Worm (Caenorhabditis elegans) whole organism, L4 larva: ENCODE results near the gene F26F4.2.

Experiments
- D1046.2 ChIP-seq: fragments of 200-800 bp; sonication (Bioruptor generic); IDR thresholded peaks from 2 replicates; pipeline ENCODE4 v1.3.6; 2022; ENCODE audit warnings: missing genetic modification characterization, missing compliant biosample characterization
- F10B5.3 ChIP-seq: sonication (generic microtip); optimal IDR thresholded peaks from 2 replicates; lab custom pipeline; 2016; ENCODE audit warnings: mild to moderate bottlenecking, missing genetic modification characterization, missing compliant biosample characterization
- F26F4.8 ChIP-seq: fragments of 200-800 bp; sonication (Bioruptor generic); conservative IDR thresholded peaks from 2 replicates; pipeline ENCODE4 v1.3.6; 2022; ENCODE audit warnings: missing genetic modification characterization, missing compliant biosample characterization
- F44E2.7 ChIP-seq: fragments of 200-800 bp; sonication (Bioruptor generic); IDR thresholded peaks from 2 replicates; pipeline ENCODE4 v2.1.2; 2022; ENCODE audit warnings: missing genetic modification characterization, missing compliant biosample characterization
- F49E8.2 ChIP-seq: sonication (generic microtip); optimal IDR thresholded peaks from 2 replicates; lab custom pipeline; 2016; ENCODE audit warnings: missing compliant biosample characterization, mild to moderate bottlenecking, missing genetic modification characterization, borderline replicate concordance
- R02D3.7 ChIP-seq: fragments of 150-350 bp; sonication (generic microtip); optimal IDR thresholded peaks from 3 replicates; lab custom pipeline; 2014; ENCODE audit warnings: missing biosample characterization, missing genetic modification characterization
- T20F7.1 ChIP-seq: fragments of 200-800 bp; sonication (Bioruptor generic); optimal IDR thresholded peaks from 2 replicates; lab custom pipeline; 2018; ENCODE audit warnings: mild to moderate bottlenecking, missing genetic modification characterization, missing compliant biosample characterization
- Y48G9A.11 ChIP-seq: fragments of 200-800 bp; sonication (Bioruptor generic); IDR thresholded peaks from 2 replicates; pipeline ENCODE4 v1.3.6; 2022; ENCODE audit warnings: missing genetic modification reagents, missing genetic modification characterization, missing compliant biosample characterization
- Y75B8A.6 ChIP-seq: fragments of 200-800 bp; sonication (Bioruptor generic); IDR thresholded peaks from 2 replicates; pipeline ENCODE4 v1.3.6; 2022; ENCODE audit warnings: missing genetic modification reagents, missing genetic modification characterization, missing compliant biosample characterization
- aly-2 ChIP-seq: sonication (generic microtip); optimal IDR thresholded peaks from 2 replicates; lab custom pipeline; 2018; ENCODE audit warnings: missing biosample characterization, missing genetic modification characterization
- arid-1 ChIP-seq: fragments of 200-800 bp; sonication (Bioruptor generic); conservative IDR thresholded peaks from 2 replicates; pipeline ENCODE4 v1.3.6; 2022; ENCODE audit warnings: missing genetic modification reagents, missing genetic modification characterization, missing compliant biosample characterization
- ceh-82 ChIP-seq: sonication (generic microtip); optimal IDR thresholded peaks from 2 replicates; lab custom pipeline; 2017; ENCODE audit warnings: missing biosample characterization, missing genetic modification characterization
- ces-1 ChIP-seq: fragments of 150-350 bp; sonication (generic microtip); optimal IDR thresholded peaks from 4 replicates; lab custom pipeline; 2014; ENCODE audit warnings: missing biosample characterization, missing genetic modification reagents, missing genetic modification characterization
- cey-2 ChIP-seq: sonication (generic microtip); optimal IDR thresholded peaks from 3 replicates; lab custom pipeline; 2017; ENCODE audit warnings: missing genetic modification characterization, mild to moderate bottlenecking, missing compliant biosample characterization, antibody characterized with exemption, borderline replicate concordance; ENCODE audit not compliant: insufficient read depth
- ctbp-1 ChIP-seq: fragments of 200-800 bp; sonication (Bioruptor generic); IDR thresholded peaks from 2 replicates; pipeline ENCODE4 v1.3.6; 2022; ENCODE audit warnings: missing genetic modification reagents, missing genetic modification characterization, missing compliant biosample characterization
- daf-16 ChIP-seq, 3 experiments: sonication (generic microtip); optimal IDR thresholded peaks; 2 replicates each; lab custom pipeline; 2016 to 2017; ENCODE audit warnings: missing genetic modification characterization in 3 of 3, missing genetic modification reagents in 3 of 3, mild to moderate bottlenecking in 2 of 3, missing compliant biosample characterization in 2 of 3, missing biosample characterization in 1 of 3, moderate library complexity in 1 of 3
- daf-8 ChIP-seq: fragments of 200-800 bp; sonication (Bioruptor generic); IDR thresholded peaks from 2 replicates; pipeline ENCODE4 v1.3.6; 2022; ENCODE audit warnings: missing genetic modification characterization, missing compliant biosample characterization
- dmd-9 ChIP-seq: fragments of 200-800 bp; sonication (Bioruptor generic); IDR thresholded peaks from 2 replicates; pipeline ENCODE4 v1.3.6; 2022; ENCODE audit warnings: missing genetic modification reagents, missing genetic modification characterization, missing compliant biosample characterization
- duxl-1 ChIP-seq: sonication (generic microtip); optimal IDR thresholded peaks from 2 replicates; lab custom pipeline; 2016; ENCODE audit warnings: mild to moderate bottlenecking, missing genetic modification characterization, moderate library complexity, missing compliant biosample characterization; ENCODE audit not compliant: poor library complexity
- egl-27 ChIP-seq: sonication (generic microtip); optimal IDR thresholded peaks from 3 replicates; lab custom pipeline; 2017; ENCODE audit warnings: missing biosample characterization, missing genetic modification reagents, missing genetic modification characterization
- fkh-10 ChIP-seq: fragments of 150-350 bp; optimal IDR thresholded peaks from 2 replicates; lab custom pipeline; 2014; ENCODE audit warnings: missing biosample characterization, missing genetic modification reagents, missing genetic modification characterization
- lim-7 ChIP-seq: fragments of 200-800 bp; sonication (Bioruptor generic); IDR thresholded peaks from 2 replicates; pipeline ENCODE4 v1.3.6; 2022; ENCODE audit warnings: missing genetic modification characterization, missing compliant biosample characterization
- lin-13 ChIP-seq: fragments of 150-350 bp; optimal IDR thresholded peaks from 2 replicates; lab custom pipeline; 2014; ENCODE audit warnings: missing biosample characterization, missing genetic modification reagents, missing genetic modification characterization
- lin-38 ChIP-seq: fragments of 200-800 bp; sonication (Bioruptor generic); IDR thresholded peaks from 2 replicates; pipeline ENCODE4 v1.3.6; 2022; ENCODE audit warnings: missing genetic modification reagents, missing genetic modification characterization, missing compliant biosample characterization
- lin-39 ChIP-seq: fragments of 150-350 bp; optimal IDR thresholded peaks from 2 replicates; lab custom pipeline; 2014; ENCODE audit warnings: missing biosample characterization, missing genetic modification reagents, missing genetic modification characterization
- lir-3 ChIP-seq: sonication (generic microtip); optimal IDR thresholded peaks from 2 replicates; lab custom pipeline; 2016; ENCODE audit warnings: mild to moderate bottlenecking, missing genetic modification characterization, missing compliant biosample characterization
- lsy-2 ChIP-seq, 2 experiments: fragments of 150-350 bp in 1 of 2; sonication (generic microtip) in 1 of 2; optimal IDR thresholded peaks; 2 replicates each; lab custom pipeline; 2014 to 2017; ENCODE audit warnings: missing biosample characterization in 2 of 2, missing genetic modification characterization in 2 of 2
- madf-5 ChIP-seq, 2 experiments: fragments of 200-800 bp; sonication (Bioruptor generic); IDR thresholded peaks; 2 replicates each; pipeline ENCODE4 v1.3.6; 2022; ENCODE audit warnings: missing compliant biosample characterization in 2 of 2, missing genetic modification characterization in 2 of 2
- mdt-29 ChIP-seq: fragments of 200-800 bp; sonication (Bioruptor generic); IDR thresholded peaks from 2 replicates; pipeline ENCODE4 v1.3.6; 2022; ENCODE audit warnings: missing genetic modification reagents, missing genetic modification characterization, missing compliant biosample characterization
- mep-1 ChIP-seq: fragments of 150-350 bp; sonication (generic microtip); optimal IDR thresholded peaks from 3 replicates; lab custom pipeline; 2014; ENCODE audit warnings: missing biosample characterization, missing genetic modification characterization
- mes-2 ChIP-seq: sonication (generic microtip); optimal IDR thresholded peaks from 2 replicates; lab custom pipeline; 2016; ENCODE audit warnings: missing genotype, mild to moderate bottlenecking, missing genetic modification characterization, missing compliant biosample characterization; ENCODE audit not compliant: poor library complexity, severe bottlenecking
- nhr-102 ChIP-seq: sonication (generic microtip); optimal IDR thresholded peaks from 2 replicates; lab custom pipeline; 2016; ENCODE audit warnings: mild to moderate bottlenecking, missing genetic modification characterization, moderate library complexity, missing compliant biosample characterization
- nhr-28 ChIP-seq: fragments of 150-350 bp; optimal IDR thresholded peaks from 2 replicates; lab custom pipeline; 2014; ENCODE audit warnings: missing biosample characterization, missing genetic modification characterization
- nhr-42 ChIP-seq: fragments of 200-800 bp; sonication (Bioruptor generic); IDR thresholded peaks from 2 replicates; pipeline ENCODE4 v1.3.6; 2022; ENCODE audit warnings: missing genetic modification characterization, missing compliant biosample characterization
- nhr-48 ChIP-seq: sonication (generic microtip); optimal IDR thresholded peaks from 2 replicates; lab custom pipeline; 2016; ENCODE audit warnings: mild to moderate bottlenecking, missing genetic modification characterization, missing compliant biosample characterization
- nhr-6 ChIP-seq: fragments of 150-350 bp; optimal IDR thresholded peaks from 2 replicates; lab custom pipeline; 2014; ENCODE audit warnings: missing biosample characterization, missing genetic modification characterization
- nhr-77 ChIP-seq: fragments of 150-350 bp; optimal IDR thresholded peaks from 2 replicates; lab custom pipeline; 2014; ENCODE audit warnings: missing biosample characterization, missing genetic modification characterization
- pha-4 ChIP-seq, 2 experiments: fragments of 150-350 bp in 1 of 2; fragments of 200-800 bp in 1 of 2; sonication (Bioruptor generic) in 1 of 2; IDR thresholded peaks in 1 of 2; optimal IDR thresholded peaks in 1 of 2; 2 replicates each; pipeline versions ENCODE4 v1.3.6 to Lab custom; 2014 to 2022; ENCODE audit warnings: missing genetic modification characterization in 2 of 2, missing genetic modification reagents in 2 of 2, missing biosample characterization in 1 of 2, missing compliant biosample characterization in 1 of 2
- sdz-12 ChIP-seq: fragments of 200-800 bp; sonication (Bioruptor generic); optimal IDR thresholded peaks from 2 replicates; lab custom pipeline; 2018; ENCODE audit warnings: mild to moderate bottlenecking, missing genetic modification characterization, missing compliant biosample characterization
- snpc-1.2 ChIP-seq: fragments of 200-800 bp; sonication (Bioruptor generic); IDR thresholded peaks from 2 replicates; pipeline ENCODE4 v1.3.6; 2022; ENCODE audit warnings: missing genetic modification reagents, missing genetic modification characterization, missing compliant biosample characterization
- spr-1 ChIP-seq: sonication (generic microtip); optimal IDR thresholded peaks from 2 replicates; lab custom pipeline; 2016; ENCODE audit warnings: mild to moderate bottlenecking, missing genetic modification characterization, missing compliant biosample characterization
- tag-97 ChIP-seq: fragments of 200-800 bp; sonication (Bioruptor generic); IDR thresholded peaks from 2 replicates; pipeline ENCODE4 v1.3.6; 2022; ENCODE audit warnings: missing genetic modification characterization, missing compliant biosample characterization
- unc-130 ChIP-seq: sonication (generic microtip); optimal IDR thresholded peaks from 2 replicates; lab custom pipeline; 2016; ENCODE audit warnings: missing genetic modification reagents, missing genetic modification characterization, missing compliant biosample characterization
- unc-62 ChIP-seq, 3 experiments: fragments of 150-350 bp in 1 of 3; sonication (generic microtip); optimal IDR thresholded peaks in 2 of 3; peaks in 1 of 3; 1 replicate in 1 of 3; 2 replicates in 2 of 3; lab custom pipeline; 2014 to 2017; ENCODE audit warnings: missing biosample characterization in 3 of 3, missing genetic modification characterization in 3 of 3, missing genetic modification reagents in 3 of 3, missing genotype in 1 of 3
- zag-1 ChIP-seq: fragments of 150-350 bp; optimal IDR thresholded peaks from 2 replicates; lab custom pipeline; 2014; ENCODE audit warnings: missing biosample characterization, missing genetic modification characterization
- zfp-3 ChIP-seq: fragments of 200-800 bp; sonication (Bioruptor generic); conservative IDR thresholded peaks from 2 replicates; pipeline ENCODE4 v1.3.6; 2022; ENCODE audit warnings: missing genetic modification reagents, missing genetic modification characterization, missing compliant biosample characterization
- zip-2 ChIP-seq: fragments of 150-350 bp; optimal IDR thresholded peaks from 2 replicates; lab custom pipeline; 2014; ENCODE audit warnings: missing biosample characterization, missing genetic modification characterization

The F26F4.2 gene

DNA sequence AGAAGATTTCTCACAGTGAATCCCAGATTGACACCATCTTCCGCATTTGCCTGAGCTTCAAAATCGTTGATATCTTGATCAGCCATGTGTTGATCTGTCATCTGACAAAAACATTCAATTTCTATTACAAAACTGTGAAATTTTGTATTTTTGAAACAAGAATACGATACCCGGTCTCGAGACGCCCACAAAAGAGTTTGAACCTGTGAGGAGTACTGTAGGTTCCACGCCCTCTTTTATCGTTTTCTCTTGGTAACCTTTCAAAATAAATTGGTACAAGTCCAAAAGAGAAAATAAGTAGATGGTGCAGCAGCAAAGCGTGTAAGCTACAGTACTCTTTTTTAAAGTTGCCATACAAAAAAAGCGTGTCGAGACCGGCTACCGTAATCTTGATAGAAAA lies 1.1 kb upstream of the F26F4.2 start, which contains the start of gene F26F4.12:
F26F4.12 (minus strand) TSS at position 101 of the 400 bp plus-strand sequence.
- TF ChIP-seq ceh-82 (tag; lab: Kevin White, UChicago), result no peak
- no peak for TF ChIP-seq lin-13 (GFP tag; lab: Kevin White, UChicago)
- TF ChIP-seq lim-7 (GFP tag; lab: Robert Waterston, UW), result no peak
- no peak for TF ChIP-seq tag-97
- no peak for TF ChIP-seq mes-2 (tag; lab: Kevin White, UChicago)
- no peak for TF ChIP-seq F26F4.8 (GFP tag; lab: Robert Waterston, UW)
- TF ChIP-seq unc-62 (GFP tag; optimal IDR thresholded peaks at IDR 0.05 in 1 of 2; lab: Kevin White, UChicago), result no peak
- TF ChIP-seq unc-62 (tag; optimal IDR thresholded peaks at IDR 0.05; lab: Kevin White, UChicago), result no peak
- no peak for TF ChIP-seq dmd-9 (GFP tag; lab: Robert Waterston, UW)
- TF ChIP-seq madf-5 (GFP tag; IDR thresholded peaks at IDR 0.05; lab: Robert Waterston, UW), result no peak
- TF ChIP-seq nhr-42 (GFP tag; lab: Robert Waterston, UW), result no peak
- no peak for TF ChIP-seq fkh-10 (GFP tag; lab: Kevin White, UChicago)
- TF ChIP-seq spr-1 (tag; lab: Kevin White, UChicago), result no peak
- no peak for TF ChIP-seq duxl-1 (tag; lab: Kevin White, UChicago)
- no peak for TF ChIP-seq F44E2.7
- no peak for TF ChIP-seq lin-39 (tag; lab: Kevin White, UChicago)
- no peak for TF ChIP-seq Y75B8A.6
- TF ChIP-seq T20F7.1 (GFP tag; lab: Kevin White, UChicago), result no peak
- TF ChIP-seq mdt-29 (GFP tag; lab: Robert Waterston, UW), result no peak
- TF ChIP-seq pha-4 (GFP tag; IDR thresholded peaks at IDR 0.05; lab: Robert Waterston, UW), result no peak
- TF ChIP-seq pha-4 (tag; optimal IDR thresholded peaks at IDR 0.05; lab: Kevin White, UChicago), result no peak

- TF ChIP-seq F49E8.2 (tag; lab: Kevin White, UChicago) (peak; percentile 4), ctbp-1 (GFP tag; lab: Robert Waterston, UW) (no peak), nhr-77 (tag; lab: Kevin White, UChicago) (no peak), unc-130 (GFP tag; lab: Kevin White, UChicago) (peak; percentile 86), nhr-6 (tag; lab: Kevin White, UChicago) (no peak), lir-3 (tag; lab: Kevin White, UChicago) (no peak), zfp-3 (no peak), snpc-1.2 (GFP tag; lab: Robert Waterston, UW) (no peak), nhr-28 (peak; percentile 8), lin-38 (no peak), cey-2 (tag; lab: Kevin White, UChicago) (no peak), D1046.2 (GFP tag; lab: Robert Waterston, UW) (no peak), lim-7 (GFP tag; lab: Robert Waterston, UW) (no peak), arid-1 (GFP tag; lab: Robert Waterston, UW) (no peak), zag-1 (tag; lab: Kevin White, UChicago) (no peak), R02D3.7 (tag; lab: Kevin White, UChicago) (no peak), egl-27 (no peak), daf-16 (GFP tag; optimal IDR thresholded peaks at IDR 0.05; lab: Kevin White, UChicago) (no peak), daf-16 (tag; optimal IDR thresholded peaks at IDR 0.05; lab: Kevin White, UChicago) (peak; percentile 33), ces-1 (no peak), lsy-2 (tag; optimal IDR thresholded peaks at IDR 0.05; lab: Kevin White, UChicago) (peak in 1 of 2 experiments; percentile 74), F10B5.3 (tag; lab: Kevin White, UChicago) (no peak), nhr-102 (tag; lab: Kevin White, UChicago) (no peak), dmd-9 (GFP tag; lab: Robert Waterston, UW) (0 out of 2 replicates have a peak, but pooled peaks have one; percentile 37), Y48G9A.11 (GFP tag; lab: Robert Waterston, UW) (0 out of 2 replicates have a peak, but pooled peaks have one; percentile 15), T20F7.1 (GFP tag; lab: Kevin White, UChicago) (no peak), nhr-48 (tag; lab: Kevin White, UChicago) (no peak), lin-13 (GFP tag; lab: Kevin White, UChicago) (no peak), daf-8 (no peak), Y75B8A.6 (no peak), mep-1 (tag; lab: Kevin White, UChicago) (peak; percentile 38), aly-2 (tag; lab: Kevin White, UChicago) (no peak), spr-1 (tag; lab: Kevin White, UChicago) (no peak), sdz-12 (GFP tag; lab: Kevin White, UChicago) (no peak), zip-2 (tag; lab: Kevin White, UChicago) (no peak)
Observed at ce11 chrIII:4912317-4912716, 1.3 kb downstream of the F26F4.2 start, which contains the start of the genes F26F4.9 and cee-1. Gene F26F4.9 (minus strand): TSS chrIII:4912521. Gene cee-1 (plus strand): TSS chrIII:4912699.
